Fruit fly (Drosophila melanogaster): ENCODE measurements around the gene MED14.

The MED14 gene

dm6 chr3L:546819-547441 is 46.1 kb upstream of the MED14 start:
- peak; percentile 53 for TF ChIP-seq woc (GFP tag; optimal IDR thresholded peaks at IDR 0.05)
- no peak for TF ChIP-seq Dfd (GFP tag; optimal IDR thresholded peaks at IDR 0.05)
- TF ChIP-seq Sp1 (GFP tag; optimal IDR thresholded peaks at IDR 0.05): peak; percentile 18
- TF ChIP-seq HLH106 (tag; optimal IDR thresholded peaks at IDR 0.05): peak; percentile 50
- TF ChIP-seq Hr83 (GFP tag; optimal IDR thresholded peaks at IDR 0.05; ENCODE audit: poor library complexity, severe bottlenecking): peak; percentile 27
- TF ChIP-seq CrebA (GFP tag; optimal IDR thresholded peaks at IDR 0.05; ENCODE audit: borderline replicate concordance): no peak
- TF ChIP-seq sage (GFP tag; optimal IDR thresholded peaks at IDR 0.05): no peak
- peak; percentile 57 for TF ChIP-seq h (GFP tag; optimal IDR thresholded peaks at IDR 0.05)
- TF ChIP-seq ey (GFP tag; optimal IDR thresholded peaks at IDR 0.05): peak; percentile 69
- peak; percentile 54 for TF ChIP-seq fru (GFP tag; optimal IDR thresholded peaks at IDR 0.05)
- no peak for TF ChIP-seq dsf (GFP tag; optimal IDR thresholded peaks at IDR 0.05; ENCODE audit: borderline replicate concordance)
- no peak for TF ChIP-seq brk (GFP tag; optimal IDR thresholded peaks at IDR 0.05)
- TF ChIP-seq jim (GFP tag; optimal IDR thresholded peaks at IDR 0.05): no peak
- no peak for TF ChIP-seq GATAd (GFP tag; optimal IDR thresholded peaks at IDR 0.05)
- TF ChIP-seq br (GFP tag; optimal IDR thresholded peaks at IDR 0.05): peak; percentile 53
- peak; percentile 47 for TF ChIP-seq sv (GFP tag; optimal IDR thresholded peaks at IDR 0.05)
- peak; percentile 59 for TF ChIP-seq OdsH (GFP tag; optimal IDR thresholded peaks at IDR 0.05)
- peak; percentile 5 to 69 for TF ChIP-seq foxo (GFP tag; optimal IDR thresholded peaks at IDR 0.05)
- peak; percentile 42 for TF ChIP-seq Hnf4 (GFP tag; optimal IDR thresholded peaks at IDR 0.05)
- TF ChIP-seq psq (GFP tag; optimal IDR thresholded peaks at IDR 0.05): peak; percentile 57
- no peak for TF ChIP-seq CG9705 (GFP tag; optimal IDR thresholded peaks at IDR 0.05)
- no peak for TF ChIP-seq Dif (GFP tag; optimal IDR thresholded peaks at IDR 0.05; ENCODE audit: partially characterized antibody)
- no peak for TF ChIP-seq Myc (optimal IDR thresholded peaks at IDR 0.05)
- no peak for TF ChIP-seq Abd-B (GFP tag; optimal IDR thresholded peaks at IDR 0.05)
- no peak for TF ChIP-seq Vsx2 (GFP tag; optimal IDR thresholded peaks at IDR 0.05; ENCODE audit: partially characterized antibody)
- no peak for TF ChIP-seq usp (GFP tag; optimal IDR thresholded peaks at IDR 0.05)
- no peak for TF ChIP-seq dl (GFP tag; optimal IDR thresholded peaks at IDR 0.05; ENCODE audit: insufficient read depth in 1 of 2, partially characterized antibody in 2 of 2)
- TF ChIP-seq tai (GFP tag; optimal IDR thresholded peaks at IDR 0.05): peak; percentile 51
- peak; percentile 73 for TF ChIP-seq rgr (GFP tag; optimal IDR thresholded peaks at IDR 0.05)

dm6 chr3L:548304-549198 is 44.5 kb upstream of the MED14 start:
- no peak for TF ChIP-seq lola (GFP tag; optimal IDR thresholded peaks at IDR 0.05)
- TF ChIP-seq Sp1 (GFP tag; optimal IDR thresholded peaks at IDR 0.05): peak; percentile 71
- TF ChIP-seq HLH106 (tag; optimal IDR thresholded peaks at IDR 0.05): peak; percentile 14
- peak; percentile 11 for TF ChIP-seq Rel (GFP tag; optimal IDR thresholded peaks at IDR 0.05)
- TF ChIP-seq Rel (tag; optimal IDR thresholded peaks at IDR 0.05): peak; percentile 93
- peak; percentile 15 for TF ChIP-seq OdsH (GFP tag; optimal IDR thresholded peaks at IDR 0.05)
- TF ChIP-seq Hnf4 (GFP tag; optimal IDR thresholded peaks at IDR 0.05): peak; percentile 36
- TF ChIP-seq rgr (GFP tag; optimal IDR thresholded peaks at IDR 0.05): peak; percentile 30
- peak; percentile 88 for TF ChIP-seq jim (GFP tag; optimal IDR thresholded peaks at IDR 0.05)
- peak; percentile 89 for TF ChIP-seq h (GFP tag; optimal IDR thresholded peaks at IDR 0.05)
- no peak for TF ChIP-seq sv (GFP tag; optimal IDR thresholded peaks at IDR 0.05)
- no peak for TF ChIP-seq dsf (GFP tag; optimal IDR thresholded peaks at IDR 0.05; ENCODE audit: borderline replicate concordance)
- peak; percentile 18 for TF ChIP-seq sage (GFP tag; optimal IDR thresholded peaks at IDR 0.05)
- TF ChIP-seq N (GFP tag; optimal IDR thresholded peaks at IDR 0.05): no peak
- TF ChIP-seq br (GFP tag; optimal IDR thresholded peaks at IDR 0.05): peak; percentile 62
- peak; percentile 8 to 12 for TF ChIP-seq foxo (GFP tag; optimal IDR thresholded peaks at IDR 0.05)
- peak; percentile 35 for TF ChIP-seq Hr83 (GFP tag; optimal IDR thresholded peaks at IDR 0.05; ENCODE audit: poor library complexity, severe bottlenecking)
- peak; percentile 17 for TF ChIP-seq brk (GFP tag; optimal IDR thresholded peaks at IDR 0.05)
- peak; percentile 55 for TF ChIP-seq psq (GFP tag; optimal IDR thresholded peaks at IDR 0.05)
- TF ChIP-seq woc (GFP tag; optimal IDR thresholded peaks at IDR 0.05): no peak
- peak; percentile 27 for TF ChIP-seq fru (GFP tag; optimal IDR thresholded peaks at IDR 0.05)
- TF ChIP-seq dmrt93B (GFP tag; optimal IDR thresholded peaks at IDR 0.05): peak; percentile 3
